Worm (Caenorhabditis elegans) whole organism, L2 larva: ENCODE data around the gene ztf-14.

Experiments
- C34F6.9 ChIP-seq: fragments of 150-350 bp; optimal IDR thresholded peaks from 2 replicates; lab custom pipeline; 2014; ENCODE audit warnings: missing biosample characterization, missing genetic modification characterization
- F13H6.1 ChIP-seq: sonication (generic microtip); optimal IDR thresholded peaks from 2 replicates; lab custom pipeline; 2016; ENCODE audit warnings: missing genetic modification characterization, missing compliant biosample characterization
- R02D3.7 ChIP-seq: fragments of 150-350 bp; optimal IDR thresholded peaks from 2 replicates; lab custom pipeline; 2014; ENCODE audit warnings: missing biosample characterization, missing genetic modification characterization
- Y55F3AM.14 ChIP-seq: fragments of 200-800 bp; sonication (Bioruptor generic); optimal IDR thresholded peaks from 2 replicates; lab custom pipeline; 2018; ENCODE audit warnings: mild to moderate bottlenecking, missing genetic modification characterization, missing compliant biosample characterization
- ZK546.5 ChIP-seq: sonication (generic microtip); optimal IDR thresholded peaks from 2 replicates; lab custom pipeline; 2017; ENCODE audit warnings: missing biosample characterization, missing genetic modification characterization
- aly-2 ChIP-seq: fragments of 150-350 bp; optimal IDR thresholded peaks from 2 replicates; lab custom pipeline; 2014; ENCODE audit warnings: missing biosample characterization, missing genetic modification characterization
- ama-1 ChIP-seq: fragments of 150-350 bp; optimal IDR thresholded peaks from 2 replicates; lab custom pipeline; 2018; ENCODE audit warnings: inconsistent platforms
- blmp-1 ChIP-seq: sonication (generic microtip); optimal IDR thresholded peaks from 2 replicates; lab custom pipeline; 2017; ENCODE audit warnings: missing genetic modification characterization, mild to moderate bottlenecking, missing compliant biosample characterization, antibody characterized with exemption, moderate library complexity; ENCODE audit not compliant: insufficient read depth
- ceh-82 ChIP-seq: fragments of 150-350 bp; optimal IDR thresholded peaks from 2 replicates; lab custom pipeline; 2014; ENCODE audit warnings: missing biosample characterization, missing genetic modification characterization
- crh-2 ChIP-seq: sonication (generic microtip); optimal IDR thresholded peaks from 2 replicates; lab custom pipeline; 2017; ENCODE audit warnings: missing biosample characterization, missing genetic modification characterization
- dmd-4 ChIP-seq: sonication (generic microtip); optimal IDR thresholded peaks from 2 replicates; lab custom pipeline; 2017; ENCODE audit warnings: missing biosample characterization, missing genetic modification characterization
- elt-3 ChIP-seq: sonication (generic microtip); optimal IDR thresholded peaks from 2 replicates; lab custom pipeline; 2017; ENCODE audit warnings: missing biosample characterization, missing genetic modification characterization
- fos-1 ChIP-seq: fragments of 150-350 bp; optimal IDR thresholded peaks from 2 replicates; lab custom pipeline; 2014; ENCODE audit warnings: missing biosample characterization, missing genetic modification characterization
- gmeb-1 ChIP-seq: fragments of 150-350 bp; optimal IDR thresholded peaks from 2 replicates; lab custom pipeline; 2014; ENCODE audit warnings: missing biosample characterization, missing genetic modification characterization
- lin-13 ChIP-seq: fragments of 150-350 bp; optimal IDR thresholded peaks from 2 replicates; lab custom pipeline; 2014; ENCODE audit warnings: missing biosample characterization, missing genetic modification reagents, missing genetic modification characterization
- lin-39 ChIP-seq: fragments of 150-350 bp; optimal IDR thresholded peaks from 2 replicates; lab custom pipeline; 2014; ENCODE audit warnings: missing biosample characterization, missing genetic modification reagents, missing genetic modification characterization
- lsy-2 ChIP-seq, 2 experiments: fragments of 150-350 bp in 1 of 2; sonication (generic microtip) in 1 of 2; optimal IDR thresholded peaks; 2 replicates each; lab custom pipeline; 2014 to 2017; ENCODE audit warnings: missing biosample characterization in 2 of 2, missing genetic modification characterization in 2 of 2
- mab-5 ChIP-seq: fragments of 150-350 bp; optimal IDR thresholded peaks from 2 replicates; lab custom pipeline; 2014; ENCODE audit warnings: missing biosample characterization, missing genetic modification characterization
- mbf-1 ChIP-seq: sonication (generic microtip); optimal IDR thresholded peaks from 2 replicates; lab custom pipeline; 2017; ENCODE audit warnings: missing biosample characterization, missing genetic modification characterization
- mdl-1 ChIP-seq, 2 experiments: fragments of 150-350 bp in 1 of 2; sonication (generic microtip) in 1 of 2; optimal IDR thresholded peaks; 2 replicates each; lab custom pipeline; 2017; ENCODE audit warnings: missing biosample characterization in 2 of 2, missing genetic modification characterization in 2 of 2
- nhr-11 ChIP-seq: fragments of 150-350 bp; optimal IDR thresholded peaks from 2 replicates; lab custom pipeline; 2014; ENCODE audit warnings: missing biosample characterization, missing genetic modification characterization
- nhr-12 ChIP-seq: fragments of 150-350 bp; optimal IDR thresholded peaks from 2 replicates; lab custom pipeline; 2014; ENCODE audit warnings: missing biosample characterization, missing genetic modification characterization
- nhr-129 ChIP-seq: fragments of 150-350 bp; optimal IDR thresholded peaks from 2 replicates; lab custom pipeline; 2014; ENCODE audit warnings: missing biosample characterization, missing genetic modification characterization
- nhr-21 ChIP-seq: fragments of 150-350 bp; optimal IDR thresholded peaks from 2 replicates; lab custom pipeline; 2014; ENCODE audit warnings: missing biosample characterization, missing genetic modification characterization
- nhr-237 ChIP-seq: fragments of 150-350 bp; optimal IDR thresholded peaks from 2 replicates; lab custom pipeline; 2014; ENCODE audit warnings: missing biosample characterization, missing genetic modification characterization
- nhr-25 ChIP-seq: fragments of 150-350 bp; sonication (generic microtip); optimal IDR thresholded peaks from 3 replicates; lab custom pipeline; 2014; ENCODE audit warnings: missing biosample characterization, missing genetic modification characterization
- nhr-77 ChIP-seq: fragments of 150-350 bp; optimal IDR thresholded peaks from 2 replicates; lab custom pipeline; 2014; ENCODE audit warnings: missing biosample characterization, missing genetic modification characterization
- peb-1 ChIP-seq: fragments of 150-350 bp; optimal IDR thresholded peaks from 2 replicates; lab custom pipeline; 2014; ENCODE audit warnings: missing biosample characterization, missing genetic modification characterization
- sem-4 ChIP-seq: fragments of 150-350 bp; optimal IDR thresholded peaks from 2 replicates; lab custom pipeline; 2014; ENCODE audit warnings: missing biosample characterization, missing genetic modification reagents, missing genetic modification characterization
- skn-1 ChIP-seq: sonication (generic microtip); optimal IDR thresholded peaks from 2 replicates; lab custom pipeline; 2017; ENCODE audit warnings: missing biosample characterization, missing genetic modification characterization
- sma-3 ChIP-seq: sonication (generic microtip); optimal IDR thresholded peaks from 2 replicates; lab custom pipeline; 2016; ENCODE audit warnings: missing genetic modification reagents, missing genetic modification characterization, missing compliant biosample characterization
- sma-9 ChIP-seq, 2 experiments: fragments of 150-350 bp in 1 of 2; sonication (generic microtip) in 1 of 2; optimal IDR thresholded peaks; 2 replicates each; lab custom pipeline; 2014 to 2016; ENCODE audit warnings: missing genetic modification characterization in 2 of 2, mild to moderate bottlenecking in 1 of 2, missing biosample characterization in 1 of 2, missing compliant biosample characterization in 1 of 2, missing genetic modification reagents in 1 of 2, moderate library complexity in 1 of 2
- snpc-4 ChIP-seq: fragments of 150-350 bp; optimal IDR thresholded peaks from 2 replicates; lab custom pipeline; 2014; ENCODE audit warnings: missing biosample characterization, missing genetic modification characterization
- unc-39 ChIP-seq: fragments of 150-350 bp; optimal IDR thresholded peaks from 2 replicates; lab custom pipeline; 2014; ENCODE audit warnings: missing biosample characterization, missing genetic modification characterization
- unc-62 ChIP-seq: fragments of 150-350 bp; optimal IDR thresholded peaks from 2 replicates; lab custom pipeline; 2014; ENCODE audit warnings: missing biosample characterization, missing genetic modification reagents, missing genetic modification characterization
- zag-1 ChIP-seq: fragments of 150-350 bp; optimal IDR thresholded peaks from 2 replicates; lab custom pipeline; 2014; ENCODE audit warnings: missing biosample characterization, missing genetic modification characterization
- ztf-11 ChIP-seq: sonication (generic microtip); optimal IDR thresholded peaks from 2 replicates; lab custom pipeline; 2017; ENCODE audit warnings: missing biosample characterization, missing genetic modification characterization
- ztf-4 ChIP-seq: fragments of 150-350 bp; optimal IDR thresholded peaks from 2 replicates; lab custom pipeline; 2014; ENCODE audit warnings: missing biosample characterization, missing genetic modification characterization

The ztf-14 gene

DNA sequence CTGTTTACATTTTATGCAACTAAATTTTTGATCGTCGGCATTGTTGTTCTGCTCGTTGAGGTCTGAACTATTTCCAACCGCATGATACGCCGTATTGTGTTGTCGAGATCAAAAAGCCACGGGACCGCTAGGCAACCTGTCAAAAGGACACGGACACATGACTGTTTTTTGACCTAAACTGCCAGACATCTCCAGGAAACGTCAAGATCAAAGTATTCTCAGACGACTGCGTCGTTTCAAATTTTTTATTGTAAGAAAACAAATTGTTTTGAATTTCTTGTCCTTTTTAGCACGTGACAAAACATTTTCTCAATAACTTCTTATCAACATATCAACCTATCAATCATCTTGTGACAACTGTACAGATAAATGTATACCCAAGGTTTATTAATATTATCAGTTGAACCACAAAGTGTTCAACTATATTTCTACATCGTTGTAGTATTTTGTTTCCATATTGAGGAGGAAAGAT, 6.3 kb downstream of the ztf-14 start:
- TF ChIP-seq snpc-4 (tag; lab: Kevin White, UChicago) (no peak), nhr-12 (tag; lab: Kevin White, UChicago) (no peak), sma-3 (GFP tag; lab: Kevin White, UChicago) (peak; percentile 78), blmp-1 (tag; lab: Kevin White, UChicago) (peak; percentile 68), zag-1 (tag; lab: Kevin White, UChicago) (no peak), sem-4 (tag; lab: Kevin White, UChicago) (no peak), fos-1 (tag; lab: Kevin White, UChicago) (peak; percentile 58), ZK546.5 (tag; lab: Kevin White, UChicago) (no peak), nhr-237 (tag; lab: Kevin White, UChicago) (no peak), dmd-4 (tag; lab: Kevin White, UChicago) (no peak), mab-5 (tag; lab: Kevin White, UChicago) (peak; percentile 46), mbf-1 (tag; lab: Kevin White, UChicago) (no peak), lin-39 (no peak), nhr-25 (tag; lab: Kevin White, UChicago) (peak; percentile 84), nhr-129 (tag; lab: Kevin White, UChicago) (peak; percentile 81), nhr-77 (tag; lab: Kevin White, UChicago) (no peak), gmeb-1 (tag; lab: Kevin White, UChicago) (peak; percentile 46), C34F6.9 (tag; lab: Kevin White, UChicago) (peak; percentile 37), R02D3.7 (no peak), crh-2 (peak; percentile 78), F13H6.1 (peak; percentile 48), ztf-11 (tag; lab: Kevin White, UChicago) (no peak), skn-1 (no peak), nhr-21 (tag; lab: Kevin White, UChicago) (peak; percentile 75), unc-39 (tag; lab: Kevin White, UChicago) (no peak), ama-1 (lab: Kevin White, UChicago) (peak; percentile 20), Y55F3AM.14 (GFP tag; lab: Kevin White, UChicago) (no peak), aly-2 (tag; lab: Kevin White, UChicago) (no peak), lsy-2 (tag; optimal IDR thresholded peaks at IDR 0.05; lab: Kevin White, UChicago) (peak in 1 of 2 experiments; percentile 52), peb-1 (tag; lab: Kevin White, UChicago) (no peak), nhr-11 (no peak), elt-3 (tag; lab: Kevin White, UChicago) (no peak), sma-9 (GFP tag; optimal IDR thresholded peaks at IDR 0.05; lab: Kevin White, UChicago) (peak; percentile 77), sma-9 (tag; optimal IDR thresholded peaks at IDR 0.05; lab: Kevin White, UChicago) (no peak), lin-13 (GFP tag; lab: Kevin White, UChicago) (peak; percentile 56), unc-62 (GFP tag; lab: Kevin White, UChicago) (no peak)
- TF ChIP-seq, all 48 proteins: peak for 15

ce11 chrX:14503282-14503681, 7.4 kb downstream of the ztf-14 start:
- no peak for TF ChIP-seq ztf-4
- TF ChIP-seq crh-2, result no peak
- TF ChIP-seq sma-9 (GFP tag; optimal IDR thresholded peaks at IDR 0.05; lab: Kevin White, UChicago), result peak; percentile 90
- no peak for TF ChIP-seq sma-9 (tag; optimal IDR thresholded peaks at IDR 0.05; lab: Kevin White, UChicago)
- no peak for TF ChIP-seq ceh-82 (tag; lab: Kevin White, UChicago)
- TF ChIP-seq fos-1 (tag; lab: Kevin White, UChicago), result peak; percentile 20
- peak; percentile 63 for TF ChIP-seq nhr-21 (tag; lab: Kevin White, UChicago)
- TF ChIP-seq nhr-25 (tag; lab: Kevin White, UChicago), result peak; percentile 33
- peak; percentile 23 for TF ChIP-seq mab-5 (tag; lab: Kevin White, UChicago)
- TF ChIP-seq aly-2 (tag; lab: Kevin White, UChicago), result no peak
- TF ChIP-seq ama-1 (lab: Kevin White, UChicago), result no peak
- TF ChIP-seq sem-4 (tag; lab: Kevin White, UChicago), result peak; percentile 75
- TF ChIP-seq nhr-129 (tag; lab: Kevin White, UChicago), result peak; percentile 52
- no peak for TF ChIP-seq lin-39
- peak; percentile 63 for TF ChIP-seq sma-3 (GFP tag; lab: Kevin White, UChicago)
- peak in 1 of 2 experiments; percentile 44 for TF ChIP-seq lsy-2 (tag; optimal IDR thresholded peaks at IDR 0.05; lab: Kevin White, UChicago)
- TF ChIP-seq mdl-1 (tag; optimal IDR thresholded peaks at IDR 0.05; lab: Kevin White, UChicago), result no peak
- no peak for TF ChIP-seq dmd-4 (tag; lab: Kevin White, UChicago)
- TF ChIP-seq F13H6.1, result peak; percentile 69
- no peak for TF ChIP-seq nhr-77 (tag; lab: Kevin White, UChicago)
- no peak for TF ChIP-seq unc-62 (GFP tag; lab: Kevin White, UChicago)
- TF ChIP-seq C34F6.9 (tag; lab: Kevin White, UChicago), result peak; percentile 10
- TF ChIP-seq blmp-1 (tag; lab: Kevin White, UChicago), result peak; percentile 4
